Fruit fly (Drosophila melanogaster): ENCODE data around the gene tinc.

DNA sequence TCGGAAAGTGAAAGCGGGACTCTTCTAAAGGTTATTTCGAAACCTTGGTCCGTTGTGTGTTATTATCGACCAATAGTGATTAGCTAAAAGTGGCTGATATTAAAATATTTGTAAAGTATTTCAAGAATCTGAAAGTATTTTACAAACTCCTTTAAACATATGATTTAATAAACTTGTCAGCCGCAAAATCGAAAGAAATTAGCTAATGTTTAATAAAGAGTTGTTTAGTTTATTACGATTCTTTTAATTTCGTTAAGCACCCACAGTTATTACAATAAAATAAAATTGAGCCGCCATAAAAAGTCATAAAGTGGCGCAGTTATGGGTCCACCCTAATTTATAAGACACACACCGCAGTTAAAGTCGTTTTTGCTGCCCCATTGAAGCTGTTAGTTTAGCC is 21.4 kb upstream of the tinc start:
- TF ChIP-seq CG34367 (tag; optimal IDR thresholded peaks at IDR 0.05) (no peak), Ets98B (GFP tag; IDR thresholded peaks at IDR 0.05) (no peak), D1 (tag; optimal IDR thresholded peaks at IDR 0.05) (no peak), CG4496 (GFP tag; IDR thresholded peaks at IDR 0.05) (no peak), CG17806 (tag; optimal IDR thresholded peaks at IDR 0.05) (peak; percentile 5), fd96Ca (GFP tag; IDR thresholded peaks at IDR 0.05) (no peak), CG10348 (GFP tag; IDR thresholded peaks at IDR 0.05) (no peak), EcR (GFP tag; optimal IDR thresholded peaks at IDR 0.05) (no peak), gl (tag; optimal IDR thresholded peaks at IDR 0.05) (no peak), CG14655 (GFP tag; optimal IDR thresholded peaks at IDR 0.05) (peak; percentile 22), Pif1A (GFP tag; optimal IDR thresholded peaks at IDR 0.05) (no peak)
